Worm (Caenorhabditis elegans) whole organism, mixed stage, embryonic: ENCODE results near the gene ceh-82.

Experiments used
- blmp-1 ChIP-seq: fragments of 150-350 bp; optimal IDR thresholded peaks from 2 replicates; lab custom pipeline; 2014; ENCODE audit warnings: missing biosample characterization, missing genetic modification characterization
- lsy-2 ChIP-seq: fragments of 150-350 bp; optimal IDR thresholded peaks from 2 replicates; lab custom pipeline; 2014; ENCODE audit warnings: missing biosample characterization, missing genetic modification characterization
- mab-5 ChIP-seq: fragments of 150-350 bp; optimal IDR thresholded peaks from 2 replicates; lab custom pipeline; 2014; ENCODE audit warnings: missing biosample characterization, missing genetic modification characterization
- mep-1 ChIP-seq: fragments of 150-350 bp; optimal IDR thresholded peaks from 2 replicates; lab custom pipeline; 2017; ENCODE audit warnings: missing biosample characterization, missing genetic modification reagents, missing genetic modification characterization, inconsistent platforms
- nhr-237 ChIP-seq: fragments of 150-350 bp; optimal IDR thresholded peaks from 2 replicates; lab custom pipeline; 2014; ENCODE audit warnings: missing biosample characterization, missing genetic modification characterization
- nhr-28 ChIP-seq: fragments of 150-350 bp; optimal IDR thresholded peaks from 2 replicates; lab custom pipeline; 2014; ENCODE audit warnings: missing biosample characterization, missing genetic modification characterization
- pha-4 ChIP-seq: fragments of 150-350 bp; optimal IDR thresholded peaks from 2 replicates; lab custom pipeline; 2018; ENCODE audit warnings: missing biosample characterization, missing genetic modification reagents, missing genetic modification characterization

ce11 chrII:1719153-1719552 is 12.9 kb upstream of the ceh-82 start, which contains the start of gene fbxb-48:
- TF ChIP-seq lsy-2 (tag; lab: Kevin White, UChicago) (no peak), mep-1 (tag; lab: Kevin White, UChicago) (no peak), nhr-237 (tag; lab: Kevin White, UChicago) (no peak), blmp-1 (tag; lab: Kevin White, UChicago) (no peak), nhr-28 (tag; lab: Kevin White, UChicago) (no peak), pha-4 (tag; lab: Kevin White, UChicago) (no peak), mab-5 (tag; lab: Kevin White, UChicago) (no peak)
